Fruit fly (Drosophila melanogaster) whole organism, pupa: Measurements from ENCODE around the gene fig.

ENCODE experiments used
- CG12605 ChIP-seq: fragments of 200-800 bp; sonication (Bioruptor generic); IDR thresholded peaks from 2 replicates; pipeline ENCODE4 v1.3.6; 2022; ENCODE audit warnings: missing biosample characterization, missing genetic modification characterization
- CG32121 ChIP-seq: fragments of 200-800 bp; sonication (Bioruptor generic); IDR thresholded peaks from 2 replicates; pipeline ENCODE4 v1.3.6; 2022; ENCODE audit warnings: missing biosample characterization, missing genetic modification characterization
- CG4496 ChIP-seq: fragments of 200-800 bp; sonication (Bioruptor generic); IDR thresholded peaks from 3 replicates; pipeline ENCODE4 v1.3.6; 2022; ENCODE audit warnings: missing biosample characterization, missing genetic modification characterization
- EcR ChIP-seq: fragments of 200-800 bp; sonication (Bioruptor generic); optimal IDR thresholded peaks from 3 replicates; lab custom pipeline; 2019; ENCODE audit warnings: missing biosample characterization, missing genetic modification characterization, mild to moderate bottlenecking, moderate library complexity, missing genetic modification reagents
- Pif1A ChIP-seq: fragments of 200-800 bp; sonication (Bioruptor generic); optimal IDR thresholded peaks from 3 replicates; lab custom pipeline; 2016; ENCODE audit warnings: missing biosample characterization, missing genetic modification characterization

dm6 chr3R:29783210-29783609 lies 3.0 kb upstream of the fig start:
- TF ChIP-seq EcR (GFP tag; lab: Kevin White, UChicago): no peak
- TF ChIP-seq Pif1A: no peak
- TF ChIP-seq CG12605 (GFP tag; lab: Robert Waterston, UW): no peak
- TF ChIP-seq CG4496 (GFP tag; lab: Robert Waterston, UW): no peak
- TF ChIP-seq CG32121 (GFP tag; lab: Robert Waterston, UW): no peak
